Worm (Caenorhabditis elegans) whole organism, dauer: ENCODE results near the gene F11G11.14.
"Not testable (repeated sequence)": the region's sequence is repeated elsewhere in the genome, so short reads cannot be mapped to it uniquely, and the experiment has no call there.

ENCODE experiments used
- unc-62 ChIP-seq: sonication (generic microtip); optimal IDR thresholded peaks from 2 replicates; lab custom pipeline; 2017; ENCODE audit warnings: missing biosample characterization, missing genetic modification reagents, missing genetic modification characterization

F11G11.14 gene

ce11 chrII:4857086-4857485 is 6.4 kb upstream of the F11G11.14 start:
- no peak for TF ChIP-seq unc-62 (GFP tag; lab: Kevin White, UChicago)

- TF ChIP-seq unc-62 (GFP tag; lab: Kevin White, UChicago), result no peak
Observed at ce11 chrII:4857873-4858364, 5.6 kb upstream of the F11G11.14 start, which contains the start of gene F11G11.5. Gene F11G11.5, plus strand, starts transcription at chrII:4857923.

- no peak for TF ChIP-seq unc-62 (GFP tag; lab: Kevin White, UChicago)
Observed at ce11 chrII:4858906-4859411, 4.5 kb upstream of the F11G11.14 start.

ce11 chrII:4860260-4860659 is 3.2 kb upstream of the F11G11.14 start, which contains the start of the genes nspd-5 and F11G11.4:
Gene nspd-5, minus strand, starts transcription at chrII:4860360.
Gene F11G11.4, plus strand, starts transcription at chrII:4860594.
- not testable (repeated sequence) for TF ChIP-seq unc-62 (GFP tag; lab: Kevin White, UChicago)

- no peak for TF ChIP-seq unc-62 (GFP tag; lab: Kevin White, UChicago)
Observed at ce11 chrII:4866045-4866444, 2.6 kb downstream of the F11G11.14 start.

- TF ChIP-seq unc-62 (GFP tag; lab: Kevin White, UChicago), result no peak
Observed at ce11 chrII:4867476-4867875, 4.0 kb downstream of the F11G11.14 start, which contains the start of gene col-17. Gene col-17, minus strand, starts transcription at chrII:4867576.

ce11 chrII:4869793-4870343 is 6.4 kb downstream of the F11G11.14 start:
- TF ChIP-seq unc-62 (GFP tag; lab: Kevin White, UChicago), result no peak

- TF ChIP-seq unc-62 (GFP tag; lab: Kevin White, UChicago), result no peak
Observed at ce11 chrII:4870691-4871090, 7.2 kb downstream of the F11G11.14 start, which contains the start of gene col-20. Gene col-20, minus strand, starts transcription at chrII:4870791.

- no peak for TF ChIP-seq unc-62 (GFP tag; lab: Kevin White, UChicago)
Observed at ce11 chrII:4871834-4872233, 8.4 kb downstream of the F11G11.14 start.

ce11 chrII:4873029-4873428 is 9.5 kb downstream of the F11G11.14 start, which contains the start of gene col-73:
Gene col-73, minus strand, starts transcription at chrII:4873129.
- no peak for TF ChIP-seq unc-62 (GFP tag; lab: Kevin White, UChicago)

- no peak for TF ChIP-seq unc-62 (GFP tag; lab: Kevin White, UChicago)
Observed at ce11 chrII:4874335-4874861, 10.9 kb downstream of the F11G11.14 start, which contains the start of gene F11G11.15. Gene F11G11.15, plus strand, starts transcription at chrII:4874845.

- no peak for TF ChIP-seq unc-62 (GFP tag; lab: Kevin White, UChicago)
Observed at ce11 chrII:4876091-4876490, 12.6 kb downstream of the F11G11.14 start, which contains the start of gene F11G11.13. Gene F11G11.13, minus strand, starts transcription at chrII:4876179.

ce11 chrII:4879629-4880028 is 16.1 kb downstream of the F11G11.14 start, which contains the start of gene gst-6:
Gene gst-6, plus strand, starts transcription at chrII:4879891.
- no peak for TF ChIP-seq unc-62 (GFP tag; lab: Kevin White, UChicago)

- no peak for TF ChIP-seq unc-62 (GFP tag; lab: Kevin White, UChicago)
Observed at ce11 chrII:4881727-4882126, 18.2 kb downstream of the F11G11.14 start, which contains the start of gene gst-7. Gene gst-7, plus strand, starts transcription at chrII:4882062.

- TF ChIP-seq unc-62 (GFP tag; lab: Kevin White, UChicago), result no peak
Observed at ce11 chrII:4882498-4882897, 19.0 kb downstream of the F11G11.14 start.

ce11 chrII:4883412-4883811 is 19.9 kb downstream of the F11G11.14 start, which contains the start of gene gst-8:
Gene gst-8, plus strand, starts transcription at chrII:4883712.
- TF ChIP-seq unc-62 (GFP tag; lab: Kevin White, UChicago), result no peak
